Worm (Caenorhabditis elegans) whole organism, early embryonic: ENCODE data around the gene B0228.9.

ENCODE experiments used
- B0310.2 ChIP-seq: sonication (generic microtip); optimal IDR thresholded peaks from 2 replicates; lab custom pipeline; 2016; ENCODE audit warnings: mild to moderate bottlenecking, missing genetic modification characterization, missing compliant biosample characterization
- aly-1 ChIP-seq: sonication (generic microtip); optimal IDR thresholded peaks from 2 replicates; lab custom pipeline; 2016; ENCODE audit warnings: missing genetic modification characterization, missing compliant biosample characterization
- ama-1 ChIP-seq: fragments of 150-350 bp; optimal IDR thresholded peaks from 2 replicates; lab custom pipeline; 2014
- ceh-36 ChIP-seq: sonication (generic microtip); optimal IDR thresholded peaks from 2 replicates; lab custom pipeline; 2016; ENCODE audit warnings: missing genetic modification characterization, inconsistent platforms, missing compliant biosample characterization
- ets-7 ChIP-seq: sonication (generic microtip); optimal IDR thresholded peaks from 2 replicates; lab custom pipeline; 2016; ENCODE audit warnings: missing genotype, missing genetic modification characterization, missing compliant biosample characterization
- hmbx-1 ChIP-seq: sonication (generic microtip); optimal IDR thresholded peaks from 2 replicates; lab custom pipeline; 2016; ENCODE audit warnings: mild to moderate bottlenecking, missing genetic modification characterization, missing compliant biosample characterization
- hnd-1 ChIP-seq: sonication (generic microtip); optimal IDR thresholded peaks from 2 replicates; lab custom pipeline; 2016; ENCODE audit warnings: missing genetic modification characterization, missing compliant biosample characterization
- pes-1 ChIP-seq: fragments of 200-800 bp; sonication (Bioruptor generic); IDR thresholded peaks from 2 replicates; pipeline ENCODE4 v1.3.6; 2022; ENCODE audit warnings: missing genetic modification reagents, missing genetic modification characterization, missing compliant biosample characterization
- sea-1 ChIP-seq: fragments of 200-800 bp; sonication (Bioruptor generic); conservative IDR thresholded peaks from 2 replicates; pipeline ENCODE4 v1.3.6; 2022; ENCODE audit warnings: missing genetic modification characterization, missing compliant biosample characterization
- tbx-11 ChIP-seq: fragments of 200-800 bp; sonication (Bioruptor generic); IDR thresholded peaks from 2 replicates; pipeline ENCODE4 v1.3.6; 2022; ENCODE audit warnings: missing genetic modification characterization, missing compliant biosample characterization
- tbx-37 ChIP-seq: fragments of 200-800 bp; sonication (Bioruptor generic); conservative IDR thresholded peaks from 2 replicates; pipeline ENCODE4 v1.3.6; 2022; ENCODE audit warnings: missing genetic modification reagents, missing genetic modification characterization, missing compliant biosample characterization

DNA sequence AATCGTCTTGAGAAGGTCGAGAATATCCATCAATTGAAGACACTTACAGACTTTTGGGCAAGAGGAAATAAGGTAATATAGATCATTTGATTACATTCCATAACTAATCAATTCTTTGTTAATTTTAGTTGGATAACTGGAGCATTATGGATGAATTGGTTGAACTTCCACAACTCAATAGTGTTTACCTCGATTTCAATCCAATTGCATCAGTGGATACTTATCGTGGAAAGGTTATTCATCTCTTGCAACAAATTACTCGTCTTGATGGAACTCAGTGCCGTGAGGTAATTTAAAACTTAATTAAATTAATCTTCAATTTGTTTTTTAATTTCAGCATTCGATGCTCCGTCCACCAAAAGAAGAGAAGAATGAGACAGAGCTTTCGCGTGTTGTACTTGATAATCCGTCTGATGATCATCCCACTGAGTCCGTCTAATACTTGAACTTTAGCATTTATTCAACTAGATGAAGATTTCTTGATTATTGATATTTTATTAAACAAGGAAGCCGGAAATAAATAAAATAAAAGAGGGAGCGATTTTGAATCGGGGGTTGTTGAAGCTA is 10.0 kb upstream of the B0228.9 start:
- TF ChIP-seq tbx-11 (no peak), aly-1 (no peak), hmbx-1 (tag; lab: Kevin White, UChicago) (no peak), B0310.2 (tag; lab: Kevin White, UChicago) (no peak), ama-1 (no peak), hnd-1 (tag; lab: Kevin White, UChicago) (no peak), tbx-37 (GFP tag; lab: Robert Waterston, UW) (no peak), pes-1 (GFP tag; lab: Robert Waterston, UW) (no peak), ceh-36 (tag; lab: Kevin White, UChicago) (no peak), sea-1 (GFP tag; lab: Robert Waterston, UW) (no peak), ets-7 (tag; lab: Kevin White, UChicago) (no peak)
